Worm (Caenorhabditis elegans): ENCODE measurements around the gene Y59C2A.2.

DNA sequence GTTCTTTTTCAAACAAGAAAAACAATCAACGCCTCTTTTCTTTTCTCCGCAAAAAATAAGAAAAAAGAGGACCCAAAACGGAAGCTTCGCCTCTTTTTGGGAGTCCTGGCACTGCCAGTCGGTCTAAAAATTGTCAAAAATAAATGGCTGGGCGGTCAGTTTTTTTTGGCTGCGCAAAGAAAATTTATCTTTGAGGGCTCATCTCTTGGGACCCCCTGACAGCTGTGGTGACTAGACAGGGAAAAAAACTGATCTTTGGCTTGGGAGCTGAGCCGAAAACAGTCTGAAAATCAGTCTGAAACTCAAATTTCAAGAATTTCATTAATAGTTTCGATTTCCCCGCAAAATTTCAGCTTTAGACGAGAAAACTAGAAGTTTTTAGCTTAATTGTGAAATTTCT lies 13.4 kb downstream of the Y59C2A.2 start:
- TF ChIP-seq W03F9.2 (tag; optimal IDR thresholded peaks at IDR 0.05) (no peak), him-1 (tag; optimal IDR thresholded peaks at IDR 0.05) (no peak), dao-5 (tag; optimal IDR thresholded peaks at IDR 0.05) (no peak)
